Worm (Caenorhabditis elegans) whole organism, L1 larva: Measurements from ENCODE around the gene T23B7.3.

Source experiments
- aly-2 ChIP-seq: fragments of 150-350 bp; optimal IDR thresholded peaks from 2 replicates; lab custom pipeline; 2014; ENCODE audit warnings: missing biosample characterization, missing genetic modification characterization
- ama-1 ChIP-seq: fragments of 150-350 bp; optimal IDR thresholded peaks from 2 replicates; lab custom pipeline; 2014
- blmp-1 ChIP-seq: fragments of 150-350 bp; optimal IDR thresholded peaks from 2 replicates; lab custom pipeline; 2014; ENCODE audit warnings: missing biosample characterization, missing genetic modification characterization
- egl-27 ChIP-seq, 2 experiments: fragments of 150-350 bp in 1 of 2; sonication (generic microtip); optimal IDR thresholded peaks; 3 replicates each; lab custom pipeline; 2017 to 2018; ENCODE audit warnings: missing biosample characterization in 2 of 2, missing genetic modification characterization in 2 of 2, missing genetic modification reagents in 2 of 2
- fkh-10 ChIP-seq: sonication (generic microtip); optimal IDR thresholded peaks from 2 replicates; lab custom pipeline; 2017; ENCODE audit warnings: missing biosample characterization, missing genetic modification reagents, missing genetic modification characterization
- fos-1 ChIP-seq: fragments of 150-350 bp; optimal IDR thresholded peaks from 2 replicates; lab custom pipeline; 2014; ENCODE audit warnings: missing biosample characterization, missing genetic modification characterization
- irx-1 ChIP-seq: sonication (generic microtip); optimal IDR thresholded peaks from 2 replicates; lab custom pipeline; 2016; ENCODE audit warnings: missing genetic modification characterization, missing compliant biosample characterization
- jun-1 ChIP-seq: fragments of 150-350 bp; optimal IDR thresholded peaks from 2 replicates; lab custom pipeline; 2014; ENCODE audit warnings: missing biosample characterization, missing genetic modification reagents, missing genetic modification characterization
- vab-15 ChIP-seq: sonication (generic microtip); optimal IDR thresholded peaks from 2 replicates; lab custom pipeline; 2017; ENCODE audit warnings: missing genotype, mild to moderate bottlenecking, missing genetic modification characterization, missing compliant biosample characterization

DNA sequence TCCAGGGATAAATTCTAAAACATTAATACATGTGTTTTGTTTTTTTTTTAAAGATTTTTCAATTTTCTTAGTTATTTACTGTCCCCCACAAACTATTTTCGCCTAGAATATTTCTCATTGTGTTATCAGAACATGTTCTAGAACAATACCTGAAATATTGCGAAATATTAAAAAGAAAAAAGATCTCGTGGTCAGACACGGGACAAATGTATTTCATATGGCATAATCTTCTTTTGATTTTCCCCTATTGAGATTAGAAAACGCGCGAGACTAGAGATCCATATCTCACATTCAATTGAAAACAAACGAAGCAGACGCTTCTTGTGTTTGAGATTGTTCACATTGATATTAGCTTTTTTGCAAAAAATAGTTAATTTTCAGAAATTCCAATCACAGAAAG is 6.1 kb downstream of the T23B7.3 start:
- no peak for TF ChIP-seq irx-1
- TF ChIP-seq blmp-1 (tag; lab: Kevin White, UChicago) = peak; percentile 53
- TF ChIP-seq fos-1 (tag; lab: Kevin White, UChicago) = no peak
- no peak for TF ChIP-seq fkh-10
- TF ChIP-seq jun-1 = no peak
- TF ChIP-seq aly-2 = no peak
- TF ChIP-seq egl-27 (tag; optimal IDR thresholded peaks at IDR 0.05; lab: Kevin White, UChicago) = no peak
- TF ChIP-seq vab-15 (tag; lab: Kevin White, UChicago) = no peak
- no peak for TF ChIP-seq ama-1 (lab: Kevin White, UChicago)
